Fruit fly (Drosophila melanogaster): Measurements from ENCODE around the gene Caf1-180.

Caf1-180 gene

dm6 chrX:8576675-8577074 is 29.4 kb downstream of the Caf1-180 start:
- TF ChIP-seq usp (GFP tag; optimal IDR thresholded peaks at IDR 0.05) (no peak), CG8478 (optimal IDR thresholded peaks at IDR 0.05) (no peak), pan (optimal IDR thresholded peaks at IDR 0.05) (no peak)

- TF ChIP-seq Dll (optimal IDR thresholded peaks at IDR 0.05) (no peak), pan (optimal IDR thresholded peaks at IDR 0.05) (no peak), CG8478 (optimal IDR thresholded peaks at IDR 0.05) (no peak), EcR (GFP tag; optimal IDR thresholded peaks at IDR 0.05) (no peak), usp (GFP tag; optimal IDR thresholded peaks at IDR 0.05) (no peak), psq (optimal IDR thresholded peaks at IDR 0.05) (no peak)
Measured at dm6 chrX:8574672-8575350, 31.3 kb downstream of the Caf1-180 start.

- no peak for TF ChIP-seq psq (optimal IDR thresholded peaks at IDR 0.05)
- no peak for TF ChIP-seq pan (optimal IDR thresholded peaks at IDR 0.05)
- no peak for TF ChIP-seq usp (GFP tag; optimal IDR thresholded peaks at IDR 0.05)
- TF ChIP-seq CG8478 (optimal IDR thresholded peaks at IDR 0.05): no peak
- no peak for TF ChIP-seq EcR (GFP tag; optimal IDR thresholded peaks at IDR 0.05)
- TF ChIP-seq Dll (optimal IDR thresholded peaks at IDR 0.05): no peak
Measured at dm6 chrX:8573744-8574484, 32.2 kb downstream of the Caf1-180 start, which contains the start of gene CG12065. Gene CG12065, plus strand, starts transcription at chrX:8574306.

- TF ChIP-seq EcR (GFP tag; optimal IDR thresholded peaks at IDR 0.05): no peak
- no peak for TF ChIP-seq psq (optimal IDR thresholded peaks at IDR 0.05)
- TF ChIP-seq usp (GFP tag; optimal IDR thresholded peaks at IDR 0.05): no peak
- TF ChIP-seq pan (optimal IDR thresholded peaks at IDR 0.05): no peak
- TF ChIP-seq Dll (optimal IDR thresholded peaks at IDR 0.05): no peak
- TF ChIP-seq CG8478 (optimal IDR thresholded peaks at IDR 0.05): no peak
Measured at dm6 chrX:8572939-8573594, 33.0 kb downstream of the Caf1-180 start, which contains the start of gene spirit. Gene spirit, minus strand, starts transcription at chrX:8573593.

- TF ChIP-seq Dll (optimal IDR thresholded peaks at IDR 0.05) (no peak), pan (optimal IDR thresholded peaks at IDR 0.05) (no peak), CG8478 (optimal IDR thresholded peaks at IDR 0.05) (no peak), EcR (GFP tag; optimal IDR thresholded peaks at IDR 0.05) (no peak), usp (GFP tag; optimal IDR thresholded peaks at IDR 0.05) (no peak), psq (optimal IDR thresholded peaks at IDR 0.05) (no peak)
Measured at dm6 chrX:8571936-8572335, 34.2 kb downstream of the Caf1-180 start.

dm6 chrX:8570848-8571247 is 35.3 kb downstream of the Caf1-180 start, which contains the start of gene CG12111:
Gene CG12111, minus strand, starts transcription at chrX:8570948.
- TF ChIP-seq EcR (GFP tag; optimal IDR thresholded peaks at IDR 0.05): no peak

- TF ChIP-seq Dll (optimal IDR thresholded peaks at IDR 0.05): no peak
- TF ChIP-seq EcR (GFP tag; optimal IDR thresholded peaks at IDR 0.05): no peak
- no peak for TF ChIP-seq CG8478 (optimal IDR thresholded peaks at IDR 0.05)
- TF ChIP-seq usp (GFP tag; optimal IDR thresholded peaks at IDR 0.05): no peak
- TF ChIP-seq pan (optimal IDR thresholded peaks at IDR 0.05): no peak
- no peak for TF ChIP-seq psq (optimal IDR thresholded peaks at IDR 0.05)
Measured at dm6 chrX:8569639-8570038, 36.5 kb downstream of the Caf1-180 start.

dm6 chrX:8569038-8569437 is 37.1 kb downstream of the Caf1-180 start:
- no peak for TF ChIP-seq Dll (optimal IDR thresholded peaks at IDR 0.05)
- TF ChIP-seq usp (GFP tag; optimal IDR thresholded peaks at IDR 0.05): no peak
- TF ChIP-seq psq (optimal IDR thresholded peaks at IDR 0.05): no peak
- no peak for TF ChIP-seq CG8478 (optimal IDR thresholded peaks at IDR 0.05)
- no peak for TF ChIP-seq EcR (GFP tag; optimal IDR thresholded peaks at IDR 0.05)
- TF ChIP-seq pan (optimal IDR thresholded peaks at IDR 0.05): no peak

- TF ChIP-seq usp (GFP tag; optimal IDR thresholded peaks at IDR 0.05): no peak
- peak; percentile 54 for TF ChIP-seq Dll (optimal IDR thresholded peaks at IDR 0.05)
- TF ChIP-seq CG8478 (optimal IDR thresholded peaks at IDR 0.05): peak; percentile 46
Measured at dm6 chrX:8561404-8562397, 44.4 kb downstream of the Caf1-180 start.

dm6 chrX:8560087-8560999 is 45.8 kb downstream of the Caf1-180 start, which contains the start of the genes CG12112 and Trf4-1:
Gene CG12112, minus strand, starts transcription at chrX:8560192.
Gene Trf4-1, plus strand, starts transcription at chrX:8560322.
- TF ChIP-seq Dll (optimal IDR thresholded peaks at IDR 0.05) (no peak), CG8478 (optimal IDR thresholded peaks at IDR 0.05) (peak; percentile 74)

Measured in whole organism.